Worm (Caenorhabditis elegans): ENCODE measurements around the gene osm-1.

ce11 chrX:16501032-16501431 is 39.4 kb upstream of the osm-1 start, which contains the start of gene K05G3.1:
- TF ChIP-seq fos-1 (tag; optimal IDR thresholded peaks at IDR 0.05) (no peak), unc-39 (tag; optimal IDR thresholded peaks at IDR 0.05) (no peak)
